Fruit fly (Drosophila melanogaster): ENCODE measurements around the gene CG6026.
A peak's percentile ranks its signal among the peaks of the same experiment; 100 is the strongest.

The CG6026 gene

dm6 chr3R:19062549-19062948 lies 29.2 kb downstream of the CG6026 start:
- no peak for TF ChIP-seq Dll (optimal IDR thresholded peaks at IDR 0.05)
- no peak for TF ChIP-seq EcR (GFP tag; optimal IDR thresholded peaks at IDR 0.05)
- TF ChIP-seq pan (optimal IDR thresholded peaks at IDR 0.05) = no peak

- no peak for TF ChIP-seq psq (optimal IDR thresholded peaks at IDR 0.05)
- no peak for TF ChIP-seq pan (optimal IDR thresholded peaks at IDR 0.05)
- TF ChIP-seq EcR (GFP tag; optimal IDR thresholded peaks at IDR 0.05) = no peak
- TF ChIP-seq usp (GFP tag; optimal IDR thresholded peaks at IDR 0.05) = no peak
- no peak for TF ChIP-seq Dll (optimal IDR thresholded peaks at IDR 0.05)
- no peak for TF ChIP-seq CG8478 (optimal IDR thresholded peaks at IDR 0.05)
Observed at dm6 chr3R:19064037-19064664, 30.8 kb downstream of the CG6026 start.

- TF ChIP-seq pan (optimal IDR thresholded peaks at IDR 0.05) (no peak), usp (GFP tag; optimal IDR thresholded peaks at IDR 0.05) (no peak), Dll (optimal IDR thresholded peaks at IDR 0.05) (no peak), EcR (GFP tag; optimal IDR thresholded peaks at IDR 0.05) (no peak), psq (optimal IDR thresholded peaks at IDR 0.05) (no peak), CG8478 (optimal IDR thresholded peaks at IDR 0.05) (no peak)
Observed at dm6 chr3R:19065474-19065873, 32.1 kb downstream of the CG6026 start.

dm6 chr3R:19066965-19067614 lies 33.8 kb downstream of the CG6026 start:
- TF ChIP-seq EcR (GFP tag; optimal IDR thresholded peaks at IDR 0.05) (no peak), Dll (optimal IDR thresholded peaks at IDR 0.05) (no peak), pan (optimal IDR thresholded peaks at IDR 0.05) (no peak), CG8478 (optimal IDR thresholded peaks at IDR 0.05) (no peak), usp (GFP tag; optimal IDR thresholded peaks at IDR 0.05) (no peak), psq (optimal IDR thresholded peaks at IDR 0.05) (no peak)

dm6 chr3R:19067876-19068406 lies 34.6 kb downstream of the CG6026 start:
- TF ChIP-seq Dll (optimal IDR thresholded peaks at IDR 0.05) = no peak

dm6 chr3R:19069740-19070139 lies 36.4 kb downstream of the CG6026 start:
- no peak for TF ChIP-seq usp (GFP tag; optimal IDR thresholded peaks at IDR 0.05)
- no peak for TF ChIP-seq psq (optimal IDR thresholded peaks at IDR 0.05)
- TF ChIP-seq CG8478 (optimal IDR thresholded peaks at IDR 0.05) = no peak
- TF ChIP-seq pan (optimal IDR thresholded peaks at IDR 0.05) = no peak
- no peak for TF ChIP-seq EcR (GFP tag; optimal IDR thresholded peaks at IDR 0.05)
- no peak for TF ChIP-seq Dll (optimal IDR thresholded peaks at IDR 0.05)

- no peak for TF ChIP-seq pan (optimal IDR thresholded peaks at IDR 0.05)
Observed at dm6 chr3R:19070222-19070949, 37.0 kb downstream of the CG6026 start.

- TF ChIP-seq CG8478 (optimal IDR thresholded peaks at IDR 0.05) (no peak), Dll (optimal IDR thresholded peaks at IDR 0.05) (no peak), pan (optimal IDR thresholded peaks at IDR 0.05) (no peak), psq (optimal IDR thresholded peaks at IDR 0.05) (no peak), EcR (GFP tag; optimal IDR thresholded peaks at IDR 0.05) (peak in 1 of 2 experiments; percentile 17), usp (GFP tag; optimal IDR thresholded peaks at IDR 0.05) (no peak)
Observed at dm6 chr3R:19071951-19072350, 38.6 kb downstream of the CG6026 start.

- TF ChIP-seq usp (GFP tag; optimal IDR thresholded peaks at IDR 0.05) (no peak), pan (optimal IDR thresholded peaks at IDR 0.05) (no peak), CG8478 (optimal IDR thresholded peaks at IDR 0.05) (no peak), EcR (GFP tag; optimal IDR thresholded peaks at IDR 0.05) (no peak), psq (optimal IDR thresholded peaks at IDR 0.05) (no peak), Dll (optimal IDR thresholded peaks at IDR 0.05) (no peak)
Observed at dm6 chr3R:19073002-19073401, 39.7 kb downstream of the CG6026 start.

dm6 chr3R:19074207-19074606 lies 40.9 kb downstream of the CG6026 start:
- TF ChIP-seq EcR (GFP tag; optimal IDR thresholded peaks at IDR 0.05) (no peak), Dll (optimal IDR thresholded peaks at IDR 0.05) (no peak), CG8478 (optimal IDR thresholded peaks at IDR 0.05) (no peak), pan (optimal IDR thresholded peaks at IDR 0.05) (no peak), psq (optimal IDR thresholded peaks at IDR 0.05) (no peak), usp (GFP tag; optimal IDR thresholded peaks at IDR 0.05) (no peak)

- TF ChIP-seq EcR (GFP tag; optimal IDR thresholded peaks at IDR 0.05) (no peak), CG8478 (optimal IDR thresholded peaks at IDR 0.05) (no peak), usp (GFP tag; optimal IDR thresholded peaks at IDR 0.05) (no peak), pan (optimal IDR thresholded peaks at IDR 0.05) (no peak), psq (optimal IDR thresholded peaks at IDR 0.05) (no peak), Dll (optimal IDR thresholded peaks at IDR 0.05) (no peak)
Observed at dm6 chr3R:19075135-19075534, 41.8 kb downstream of the CG6026 start.

- no peak for TF ChIP-seq Dll (optimal IDR thresholded peaks at IDR 0.05)
- no peak for TF ChIP-seq psq (optimal IDR thresholded peaks at IDR 0.05)
- no peak for TF ChIP-seq CG8478 (optimal IDR thresholded peaks at IDR 0.05)
- TF ChIP-seq usp (GFP tag; optimal IDR thresholded peaks at IDR 0.05) = no peak
- TF ChIP-seq EcR (GFP tag; optimal IDR thresholded peaks at IDR 0.05) = no peak
- no peak for TF ChIP-seq pan (optimal IDR thresholded peaks at IDR 0.05)
Observed at dm6 chr3R:19077856-19078255, 44.5 kb downstream of the CG6026 start.
